Fruit fly (Drosophila melanogaster): Measurements from ENCODE around the gene CG8563.

Gene CG8563

dm6 chr3L:7361095-7361522 is 29.4 kb upstream of the CG8563 start:
- TF ChIP-seq HLH106 (tag; optimal IDR thresholded peaks at IDR 0.05) (peak; percentile 8), h (GFP tag; optimal IDR thresholded peaks at IDR 0.05) (peak; percentile 23), br (GFP tag; optimal IDR thresholded peaks at IDR 0.05) (no peak), CrebA (GFP tag; optimal IDR thresholded peaks at IDR 0.05; ENCODE audit: borderline replicate concordance) (no peak), foxo (GFP tag; optimal IDR thresholded peaks at IDR 0.05) (no peak), jim (GFP tag; optimal IDR thresholded peaks at IDR 0.05) (no peak)

dm6 chr3L:7364717-7365278 is 25.7 kb upstream of the CG8563 start:
- TF ChIP-seq br (GFP tag; optimal IDR thresholded peaks at IDR 0.05) (no peak), foxo (GFP tag; optimal IDR thresholded peaks at IDR 0.05) (no peak), Abd-B (GFP tag; optimal IDR thresholded peaks at IDR 0.05) (no peak), psq (GFP tag; optimal IDR thresholded peaks at IDR 0.05) (peak; percentile 7), dsf (GFP tag; optimal IDR thresholded peaks at IDR 0.05; ENCODE audit: borderline replicate concordance) (no peak)

- TF ChIP-seq sage (GFP tag; optimal IDR thresholded peaks at IDR 0.05): peak; percentile 12
- no peak for TF ChIP-seq psq (GFP tag; optimal IDR thresholded peaks at IDR 0.05)
- TF ChIP-seq Mio (GFP tag; optimal IDR thresholded peaks at IDR 0.05): no peak
- TF ChIP-seq rgr (GFP tag; optimal IDR thresholded peaks at IDR 0.05): peak; percentile 10
- peak in 1 of 2 experiments; percentile 2 for TF ChIP-seq foxo (GFP tag; optimal IDR thresholded peaks at IDR 0.05)
- no peak for TF ChIP-seq Abd-B (GFP tag; optimal IDR thresholded peaks at IDR 0.05)
- no peak for TF ChIP-seq CrebA (GFP tag; optimal IDR thresholded peaks at IDR 0.05; ENCODE audit: borderline replicate concordance)
- TF ChIP-seq dmrt93B (GFP tag; optimal IDR thresholded peaks at IDR 0.05): no peak
- TF ChIP-seq Rel (GFP tag; optimal IDR thresholded peaks at IDR 0.05): no peak
- TF ChIP-seq Rel (tag; optimal IDR thresholded peaks at IDR 0.05): peak; percentile 81
- TF ChIP-seq fru (GFP tag; optimal IDR thresholded peaks at IDR 0.05): peak; percentile 34
- peak; percentile 33 for TF ChIP-seq HLH106 (tag; optimal IDR thresholded peaks at IDR 0.05)
- TF ChIP-seq lola (GFP tag; optimal IDR thresholded peaks at IDR 0.05): no peak
- peak; percentile 41 for TF ChIP-seq Hnf4 (GFP tag; optimal IDR thresholded peaks at IDR 0.05)
- peak; percentile 30 for TF ChIP-seq woc (GFP tag; optimal IDR thresholded peaks at IDR 0.05)
- no peak for TF ChIP-seq Hr78 (GFP tag; optimal IDR thresholded peaks at IDR 0.05)
- TF ChIP-seq Dif (GFP tag; optimal IDR thresholded peaks at IDR 0.05; ENCODE audit: partially characterized antibody): no peak
- TF ChIP-seq sv (GFP tag; optimal IDR thresholded peaks at IDR 0.05): no peak
- TF ChIP-seq Myc (optimal IDR thresholded peaks at IDR 0.05): no peak
- TF ChIP-seq CG9705 (GFP tag; optimal IDR thresholded peaks at IDR 0.05): no peak
- TF ChIP-seq Jra (GFP tag; optimal IDR thresholded peaks at IDR 0.05): peak; percentile 65
- TF ChIP-seq h (GFP tag; optimal IDR thresholded peaks at IDR 0.05): peak; percentile 16
- peak; percentile 7 for TF ChIP-seq Sp1 (GFP tag; optimal IDR thresholded peaks at IDR 0.05)
- TF ChIP-seq Vsx2 (GFP tag; optimal IDR thresholded peaks at IDR 0.05; ENCODE audit: partially characterized antibody): peak; percentile 97
- TF ChIP-seq jim (GFP tag; optimal IDR thresholded peaks at IDR 0.05): no peak
These were observed 22.5 kb upstream of the CG8563 start for dm6 chr3L:7367798-7368678.

- TF ChIP-seq sage (GFP tag; optimal IDR thresholded peaks at IDR 0.05) (peak; percentile 20), Mio (GFP tag; optimal IDR thresholded peaks at IDR 0.05) (no peak)
These were observed 21.6 kb upstream of the CG8563 start, which contains the start of gene Sh3beta for dm6 chr3L:7368934-7369333. Gene Sh3beta, minus strand, starts transcription at chr3L:7369260.

- TF ChIP-seq psq (GFP tag; optimal IDR thresholded peaks at IDR 0.05) (no peak), GATAd (GFP tag; optimal IDR thresholded peaks at IDR 0.05) (no peak), Dif (GFP tag; optimal IDR thresholded peaks at IDR 0.05; ENCODE audit: partially characterized antibody) (no peak), Vsx2 (GFP tag; optimal IDR thresholded peaks at IDR 0.05; ENCODE audit: partially characterized antibody) (no peak), fru (GFP tag; optimal IDR thresholded peaks at IDR 0.05) (no peak), Myc (optimal IDR thresholded peaks at IDR 0.05) (peak; percentile 4)
These were observed 21.0 kb upstream of the CG8563 start, which contains the start of gene akirin for dm6 chr3L:7369543-7369942. Gene akirin, plus strand, starts transcription at chr3L:7369843.

Data from whole organism, wandering third instar larva.